Worm (Caenorhabditis elegans) whole organism, late embryonic: ENCODE measurements around the gene F07C6.2.

Source experiments
- C08G9.2 ChIP-seq: sonication (generic microtip); optimal IDR thresholded peaks from 2 replicates; lab custom pipeline; 2016; ENCODE audit warnings: mild to moderate bottlenecking, missing genetic modification characterization, moderate library complexity, missing compliant biosample characterization
- C38D4.7 ChIP-seq: fragments of 200-800 bp; sonication (Bioruptor generic); optimal IDR thresholded peaks from 2 replicates; lab custom pipeline; 2018; ENCODE audit warnings: mild to moderate bottlenecking, missing genetic modification characterization, moderate library complexity, missing compliant biosample characterization
- K02D7.2 ChIP-seq: sonication (generic microtip); optimal IDR thresholded peaks from 2 replicates; lab custom pipeline; 2017; ENCODE audit warnings: mild to moderate bottlenecking, missing genetic modification characterization, missing compliant biosample characterization
- T23F11.4 ChIP-seq: fragments of 200-800 bp; sonication (Bioruptor generic); optimal IDR thresholded peaks from 2 replicates; lab custom pipeline; 2018; ENCODE audit warnings: mild to moderate bottlenecking, missing genetic modification characterization, missing compliant biosample characterization
- ahr-1 ChIP-seq: sonication (generic microtip); optimal IDR thresholded peaks from 2 replicates; lab custom pipeline; 2016; ENCODE audit warnings: missing genetic modification characterization, missing compliant biosample characterization
- ama-1 ChIP-seq: fragments of 150-350 bp; optimal IDR thresholded peaks from 2 replicates; lab custom pipeline; 2014
- ceh-14 ChIP-seq: sonication (generic microtip); optimal IDR thresholded peaks from 2 replicates; lab custom pipeline; 2016; ENCODE audit warnings: missing genotype, missing genetic modification characterization, missing compliant biosample characterization
- ceh-19 ChIP-seq: fragments of 200-800 bp; sonication (Bioruptor generic); optimal IDR thresholded peaks from 2 replicates; lab custom pipeline; 2018; ENCODE audit warnings: mild to moderate bottlenecking, missing genetic modification characterization, missing compliant biosample characterization
- ceh-30 ChIP-seq: fragments of 150-350 bp; optimal IDR thresholded peaks from 2 replicates; lab custom pipeline; 2014; ENCODE audit warnings: missing biosample characterization, missing genetic modification characterization
- ceh-31 ChIP-seq: sonication (generic microtip); optimal IDR thresholded peaks from 2 replicates; lab custom pipeline; 2016; ENCODE audit warnings: missing genetic modification characterization, missing compliant biosample characterization
- ceh-34 ChIP-seq: sonication (generic microtip); optimal IDR thresholded peaks from 2 replicates; lab custom pipeline; 2016; ENCODE audit warnings: mild to moderate bottlenecking, missing genetic modification characterization, missing compliant biosample characterization
- ceh-48 ChIP-seq: sonication (generic microtip); optimal IDR thresholded peaks from 2 replicates; lab custom pipeline; 2016; ENCODE audit warnings: missing genetic modification characterization, inconsistent platforms, missing compliant biosample characterization
- dmd-4 ChIP-seq: sonication (generic microtip); optimal IDR thresholded peaks from 2 replicates; lab custom pipeline; 2016; ENCODE audit warnings: borderline replicate concordance, missing genetic modification characterization, missing compliant biosample characterization
- elt-2 ChIP-seq: sonication (generic microtip); optimal IDR thresholded peaks from 2 replicates; lab custom pipeline; 2016; ENCODE audit warnings: missing genetic modification reagents, missing genetic modification characterization, missing compliant biosample characterization
- elt-4 ChIP-seq: sonication (generic microtip); optimal IDR thresholded peaks from 2 replicates; lab custom pipeline; 2016; ENCODE audit warnings: missing genetic modification characterization, missing compliant biosample characterization
- ets-4 ChIP-seq: sonication (generic microtip); optimal IDR thresholded peaks from 2 replicates; lab custom pipeline; 2016; ENCODE audit warnings: missing genetic modification characterization, missing compliant biosample characterization
- eyg-1 ChIP-seq: sonication (generic microtip); optimal IDR thresholded peaks from 2 replicates; lab custom pipeline; 2016; ENCODE audit warnings: missing genotype, missing genetic modification characterization, missing compliant biosample characterization
- fax-1 ChIP-seq: sonication (generic microtip); optimal IDR thresholded peaks from 2 replicates; lab custom pipeline; 2016; ENCODE audit warnings: missing genotype, missing genetic modification characterization, missing compliant biosample characterization
- gmeb-2 ChIP-seq: sonication (generic microtip); optimal IDR thresholded peaks from 2 replicates; lab custom pipeline; 2016; ENCODE audit warnings: missing genetic modification characterization, inconsistent platforms, missing compliant biosample characterization
- hlh-13 ChIP-seq: fragments of 200-800 bp; sonication (Bioruptor generic); optimal IDR thresholded peaks from 2 replicates; lab custom pipeline; 2018; ENCODE audit warnings: mild to moderate bottlenecking, missing genetic modification characterization, missing compliant biosample characterization
- hlh-15 ChIP-seq: sonication (generic microtip); optimal IDR thresholded peaks from 2 replicates; lab custom pipeline; 2016; ENCODE audit warnings: missing genetic modification characterization, missing compliant biosample characterization
- hlh-30 ChIP-seq: sonication (generic microtip); optimal IDR thresholded peaks from 2 replicates; lab custom pipeline; 2017; ENCODE audit warnings: antibody characterized with exemption, missing genetic modification characterization, missing compliant biosample characterization; ENCODE audit not compliant: insufficient read depth
- lim-6 ChIP-seq: sonication (generic microtip); optimal IDR thresholded peaks from 2 replicates; lab custom pipeline; 2016; ENCODE audit warnings: missing genetic modification characterization, missing compliant biosample characterization
- lin-11 ChIP-seq: fragments of 200-800 bp; sonication (Bioruptor generic); optimal IDR thresholded peaks from 2 replicates; lab custom pipeline; 2018; ENCODE audit warnings: mild to moderate bottlenecking, missing genetic modification characterization, missing compliant biosample characterization
- nhr-11 ChIP-seq: fragments of 150-350 bp; optimal IDR thresholded peaks from 2 replicates; lab custom pipeline; 2014; ENCODE audit warnings: missing biosample characterization, missing genetic modification characterization
- npax-4 ChIP-seq: sonication (generic microtip); optimal IDR thresholded peaks from 2 replicates; lab custom pipeline; 2016; ENCODE audit warnings: missing genetic modification characterization, missing compliant biosample characterization
- pag-3 ChIP-seq: sonication (generic microtip); optimal IDR thresholded peaks from 2 replicates; lab custom pipeline; 2016; ENCODE audit warnings: missing compliant biosample characterization, missing genetic modification characterization, borderline replicate concordance
- pha-4 ChIP-seq: fragments of 150-350 bp; optimal IDR thresholded peaks from 2 replicates; lab custom pipeline; 2018; ENCODE audit warnings: missing biosample characterization, missing genetic modification reagents, missing genetic modification characterization
- pqm-1 ChIP-seq: sonication (generic microtip); optimal IDR thresholded peaks from 2 replicates; lab custom pipeline; 2016; ENCODE audit warnings: missing genetic modification characterization, missing compliant biosample characterization
- pros-1 ChIP-seq: fragments of 150-350 bp; optimal IDR thresholded peaks from 2 replicates; lab custom pipeline; 2014; ENCODE audit warnings: missing biosample characterization, missing genetic modification reagents, missing genetic modification characterization
- ref-2 ChIP-seq: sonication (generic microtip); optimal IDR thresholded peaks from 2 replicates; lab custom pipeline; 2016; ENCODE audit warnings: missing genetic modification characterization, missing compliant biosample characterization
- rnt-1 ChIP-seq: sonication (generic microtip); optimal IDR thresholded peaks from 2 replicates; lab custom pipeline; 2016; ENCODE audit warnings: missing genetic modification characterization, missing compliant biosample characterization
- sox-2 ChIP-seq: fragments of 200-800 bp; sonication (Bioruptor generic); IDR thresholded peaks from 2 replicates; pipeline ENCODE4 v1.3.6; 2022; ENCODE audit warnings: missing genetic modification reagents, missing genetic modification characterization, missing compliant biosample characterization
- tbx-2 ChIP-seq: sonication (generic microtip); optimal IDR thresholded peaks from 2 replicates; lab custom pipeline; 2016; ENCODE audit warnings: missing genetic modification characterization, missing compliant biosample characterization
- unc-42 ChIP-seq: sonication (generic microtip); optimal IDR thresholded peaks from 2 replicates; lab custom pipeline; 2016; ENCODE audit warnings: missing genotype, missing genetic modification characterization, missing compliant biosample characterization
- unc-55 ChIP-seq: sonication (generic microtip); optimal IDR thresholded peaks from 2 replicates; lab custom pipeline; 2017; ENCODE audit warnings: missing biosample characterization, missing genetic modification reagents, missing genetic modification characterization
- unc-86 ChIP-seq: sonication (generic microtip); optimal IDR thresholded peaks from 2 replicates; lab custom pipeline; 2016; ENCODE audit warnings: missing genetic modification characterization, missing compliant biosample characterization
- zip-5 ChIP-seq: sonication (generic microtip); optimal IDR thresholded peaks from 2 replicates; lab custom pipeline; 2016; ENCODE audit warnings: missing genetic modification characterization, missing compliant biosample characterization

F07C6.2 gene

ce11 chrIV:12796811-12797210 is 5.8 kb downstream of the F07C6.2 start:
- TF ChIP-seq unc-86 (no peak), ahr-1 (tag; lab: Kevin White, UChicago) (no peak), ceh-14 (no peak), lim-6 (tag; lab: Kevin White, UChicago) (no peak), pag-3 (tag; lab: Kevin White, UChicago) (no peak), hlh-13 (GFP tag; lab: Kevin White, UChicago) (no peak), lin-11 (no peak), ceh-19 (GFP tag; lab: Kevin White, UChicago) (no peak)

ce11 chrIV:12805595-12805994 is 14.6 kb downstream of the F07C6.2 start, which contains the start of gene F07C6.4:
Gene F07C6.4 (plus strand): TSS chrIV:12805924.
- TF ChIP-seq K02D7.2 (no peak), elt-2 (tag; lab: Kevin White, UChicago) (no peak), sox-2 (no peak), pros-1 (tag; lab: Kevin White, UChicago) (no peak), unc-42 (tag; lab: Kevin White, UChicago) (no peak), pha-4 (no peak), C38D4.7 (GFP tag; lab: Kevin White, UChicago) (no peak), ama-1 (lab: Kevin White, UChicago) (no peak), ceh-48 (tag; lab: Kevin White, UChicago) (no peak), zip-5 (no peak), tbx-2 (tag; lab: Kevin White, UChicago) (no peak), ahr-1 (tag; lab: Kevin White, UChicago) (no peak), unc-55 (GFP tag; lab: Kevin White, UChicago) (no peak), pqm-1 (tag; lab: Kevin White, UChicago) (no peak), elt-4 (tag; lab: Kevin White, UChicago) (no peak), eyg-1 (tag; lab: Kevin White, UChicago) (no peak)

- TF ChIP-seq pqm-1 (tag; lab: Kevin White, UChicago) = no peak
- TF ChIP-seq gmeb-2 (tag; lab: Kevin White, UChicago) = no peak
- TF ChIP-seq hlh-30 (tag; lab: Kevin White, UChicago) = no peak
- no peak for TF ChIP-seq nhr-11
- no peak for TF ChIP-seq fax-1 (tag; lab: Kevin White, UChicago)
- TF ChIP-seq elt-2 (tag; lab: Kevin White, UChicago) = no peak
- TF ChIP-seq ref-2 (tag; lab: Kevin White, UChicago) = no peak
- no peak for TF ChIP-seq rnt-1 (tag; lab: Kevin White, UChicago)
- TF ChIP-seq lin-11 = no peak
- TF ChIP-seq npax-4 (tag; lab: Kevin White, UChicago) = no peak
- TF ChIP-seq hlh-15 (tag; lab: Kevin White, UChicago) = no peak
- no peak for TF ChIP-seq T23F11.4 (GFP tag; lab: Kevin White, UChicago)
- no peak for TF ChIP-seq ceh-48 (tag; lab: Kevin White, UChicago)
- no peak for TF ChIP-seq sox-2
- TF ChIP-seq C38D4.7 (GFP tag; lab: Kevin White, UChicago) = no peak
- TF ChIP-seq C08G9.2 (tag; lab: Kevin White, UChicago) = no peak
Measured at ce11 chrIV:12811554-12811953, 20.6 kb downstream of the F07C6.2 start.

ce11 chrIV:12813822-12814221 is 22.9 kb downstream of the F07C6.2 start:
- no peak for TF ChIP-seq dmd-4 (tag; lab: Kevin White, UChicago)
- no peak for TF ChIP-seq ets-4 (tag; lab: Kevin White, UChicago)
- TF ChIP-seq ceh-31 (tag; lab: Kevin White, UChicago) = no peak
- TF ChIP-seq, all 69 proteins: peak for 0

- TF ChIP-seq ceh-34 (tag; lab: Kevin White, UChicago) (no peak), rnt-1 (tag; lab: Kevin White, UChicago) (peak; percentile 9), unc-42 (tag; lab: Kevin White, UChicago) (peak; percentile 17), ceh-31 (tag; lab: Kevin White, UChicago) (peak; percentile 64), ceh-30 (tag; lab: Kevin White, UChicago) (no peak)
Measured at ce11 chrIV:12816636-12817035, 25.7 kb downstream of the F07C6.2 start.
